Worm (Caenorhabditis elegans): ENCODE data around the gene srb-5.
"Not testable (repeated sequence)": the region's sequence is repeated elsewhere in the genome, so short reads cannot be mapped to it uniquely, and the experiment has no call there.

srb-5 gene

ce11 chrII:5200987-5201582 is 37.9 kb upstream of the srb-5 start:
- TF ChIP-seq let-607 (tag; optimal IDR thresholded peaks at IDR 0.05) (no peak), ZK185.1 (tag; optimal IDR thresholded peaks at IDR 0.05; ENCODE audit: poor library complexity, severe bottlenecking) (peak; percentile 0), attf-5 (GFP tag; optimal IDR thresholded peaks at IDR 0.05) (peak; percentile 12), hmg-1.2 (GFP tag; IDR thresholded peaks at IDR 0.05) (peak; percentile 39; the same call in 1 of the 2 replicates)

- not testable (repeated sequence) for TF ChIP-seq snpc-4 (GFP tag; optimal IDR thresholded peaks at IDR 0.05)
- peak; percentile 37 to 95 (median 80) for TF ChIP-seq snpc-4 (tag; optimal IDR thresholded peaks at IDR 0.05)
- peak; percentile 66 for TF ChIP-seq snpc-3.4 (tag; optimal IDR thresholded peaks at IDR 0.05)
- peak; percentile 68 for TF ChIP-seq hmg-1.2 (GFP tag; IDR thresholded peaks at IDR 0.05)
- TF ChIP-seq lsl-1 (GFP tag; optimal IDR thresholded peaks at IDR 0.05) = peak; percentile 8
- TF ChIP-seq snpc-1.1 (tag; optimal IDR thresholded peaks at IDR 0.05; ENCODE audit: insufficient read depth) = peak; percentile 87
Measured at ce11 chrII:5200205-5200604, 37.0 kb upstream of the srb-5 start.

- TF ChIP-seq attf-5 (GFP tag; optimal IDR thresholded peaks at IDR 0.05) (no peak), ztf-6 (GFP tag; IDR thresholded peaks at IDR 0.05) (no peak), tbx-9 (tag; optimal IDR thresholded peaks at IDR 0.05; ENCODE audit: borderline replicate concordance) (no peak), T07F8.4 (tag; optimal IDR thresholded peaks at IDR 0.05) (no peak), nhr-90 (tag; optimal IDR thresholded peaks at IDR 0.05) (no peak), unc-62 (GFP tag; optimal IDR thresholded peaks at IDR 0.05) (no peak), let-607 (tag; optimal IDR thresholded peaks at IDR 0.05) (no peak), cebp-2 (GFP tag; IDR thresholded peaks at IDR 0.05) (no peak), mel-28 (tag; optimal IDR thresholded peaks at IDR 0.05; ENCODE audit: borderline replicate concordance) (no peak), ama-1 (optimal IDR thresholded peaks at IDR 0.05) (no peak), ama-1 (GFP tag; optimal IDR thresholded peaks at IDR 0.05) (no peak), sptf-2 (GFP tag; optimal IDR thresholded peaks at IDR 0.05) (no peak), dpl-1 (GFP tag; optimal IDR thresholded peaks at IDR 0.05) (no peak), ztf-22 (GFP tag; optimal IDR thresholded peaks at IDR 0.05) (no peak), atf-7 (tag; optimal IDR thresholded peaks at IDR 0.05) (no peak), let-526 (GFP tag; IDR thresholded peaks at IDR 0.05) (no peak)
Measured at ce11 chrII:5199497-5199896, 36.3 kb upstream of the srb-5 start, which contains the start of gene msp-50. Gene msp-50 (plus strand): TSS chrII:5199797.

ce11 chrII:5195504-5195903 is 32.3 kb upstream of the srb-5 start, which contains the start of gene C34F11.5:
Gene C34F11.5 (plus strand): TSS chrII:5195804.
- TF ChIP-seq pha-4 (tag; optimal IDR thresholded peaks at IDR 0.05) = no peak
- TF ChIP-seq nfyb-1 (GFP tag; IDR thresholded peaks at IDR 0.05) = no peak
- no peak for TF ChIP-seq F10E7.11 (tag; optimal IDR thresholded peaks at IDR 0.05)
- no peak for TF ChIP-seq egl-18 (GFP tag; IDR thresholded peaks at IDR 0.05)
- no peak for TF ChIP-seq nhr-80 (tag; optimal IDR thresholded peaks at IDR 0.05)
- no peak for TF ChIP-seq lin-35 (GFP tag; optimal IDR thresholded peaks at IDR 0.05)
- no peak for TF ChIP-seq nhr-90 (tag; optimal IDR thresholded peaks at IDR 0.05)
- no peak for TF ChIP-seq sdz-38 (tag; optimal IDR thresholded peaks at IDR 0.05)
- TF ChIP-seq sptf-2 (GFP tag; optimal IDR thresholded peaks at IDR 0.05) = no peak
- TF ChIP-seq F57A8.1 (GFP tag; optimal IDR thresholded peaks at IDR 0.05) = no peak
- no peak for TF ChIP-seq zfh-2 (GFP tag; conservative IDR thresholded peaks at IDR 0.05)
- no peak for TF ChIP-seq F49E8.2 (tag; optimal IDR thresholded peaks at IDR 0.05; ENCODE audit: insufficient read depth)
- no peak for TF ChIP-seq hrde-1 (tag; optimal IDR thresholded peaks at IDR 0.05; ENCODE audit: borderline replicate concordance)
- TF ChIP-seq nhr-120 (GFP tag; IDR thresholded peaks at IDR 0.05) = no peak
- TF ChIP-seq aptf-3 (GFP tag; IDR thresholded peaks at IDR 0.05) = no peak
